Worm (Caenorhabditis elegans) whole organism, young adult: ENCODE results near the gene mrpl-18.

ENCODE experiments used
- F39B2.1 ChIP-seq: fragments of 200-800 bp; sonication (Bioruptor generic); IDR thresholded peaks from 2 replicates; pipeline ENCODE4 v1.3.6; 2022; ENCODE audit warnings: missing genetic modification reagents, missing genetic modification characterization, missing compliant biosample characterization
- K11D2.4 ChIP-seq: fragments of 200-800 bp; sonication (Bioruptor generic); IDR thresholded peaks from 2 replicates; pipeline ENCODE4 v1.3.6; 2022; ENCODE audit warnings: missing genetic modification reagents, missing genetic modification characterization, missing compliant biosample characterization
- T07F8.4 ChIP-seq: sonication (generic microtip); optimal IDR thresholded peaks from 2 replicates; lab custom pipeline; 2016; ENCODE audit warnings: mild to moderate bottlenecking, missing genetic modification characterization, moderate library complexity, missing compliant biosample characterization
- ceh-79 ChIP-seq: sonication (generic microtip); optimal IDR thresholded peaks from 2 replicates; lab custom pipeline; 2017; ENCODE audit warnings: mild to moderate bottlenecking, missing genetic modification characterization, missing compliant biosample characterization
- dpff-1 ChIP-seq: sonication (generic microtip); optimal IDR thresholded peaks from 2 replicates; lab custom pipeline; 2017; ENCODE audit warnings: mild to moderate bottlenecking, missing genetic modification characterization, missing compliant biosample characterization
- hmg-20 ChIP-seq: fragments of 200-800 bp; sonication (Bioruptor generic); IDR thresholded peaks from 2 replicates; pipeline ENCODE4 v1.3.6; 2022; ENCODE audit warnings: missing genetic modification reagents, missing genetic modification characterization, missing compliant biosample characterization
- let-526 ChIP-seq: fragments of 200-800 bp; sonication (Bioruptor generic); IDR thresholded peaks from 2 replicates; pipeline ENCODE4 v1.3.6; 2022; ENCODE audit warnings: missing genetic modification reagents, missing genetic modification characterization, missing compliant biosample characterization
- lsy-27 ChIP-seq: sonication (generic microtip); optimal IDR thresholded peaks from 2 replicates; lab custom pipeline; 2017; ENCODE audit warnings: missing genetic modification characterization, mild to moderate bottlenecking, missing compliant biosample characterization, antibody characterized with exemption, missing genotype, borderline replicate concordance; ENCODE audit not compliant: insufficient read depth
- mel-28 ChIP-seq: sonication (generic microtip); optimal IDR thresholded peaks from 2 replicates; lab custom pipeline; 2016; ENCODE audit warnings: borderline replicate concordance, mild to moderate bottlenecking, missing genetic modification characterization, missing compliant biosample characterization
- nfya-1 ChIP-seq: sonication (generic microtip); optimal IDR thresholded peaks from 2 replicates; lab custom pipeline; 2017; ENCODE audit warnings: antibody characterized with exemption, missing compliant biosample characterization, missing genetic modification characterization, borderline replicate concordance; ENCODE audit not compliant: insufficient read depth
- nhr-179 ChIP-seq: sonication (generic microtip); optimal IDR thresholded peaks from 2 replicates; lab custom pipeline; 2016; ENCODE audit warnings: mild to moderate bottlenecking, missing genetic modification characterization, missing compliant biosample characterization
- rcor-1 ChIP-seq: fragments of 200-800 bp; sonication (Bioruptor generic); IDR thresholded peaks from 2 replicates; pipeline ENCODE4 v1.3.6; 2022; ENCODE audit warnings: missing genetic modification reagents, missing genetic modification characterization, missing compliant biosample characterization
- snpc-1.1 ChIP-seq: sonication (generic microtip); optimal IDR thresholded peaks from 2 replicates; lab custom pipeline; 2017; ENCODE audit warnings: missing genetic modification characterization, mild to moderate bottlenecking, missing compliant biosample characterization, antibody characterized with exemption, moderate library complexity, missing genotype, missing genetic modification reagents; ENCODE audit not compliant: insufficient read depth
- ztf-25 ChIP-seq: fragments of 200-800 bp; sonication (Bioruptor generic); IDR thresholded peaks from 2 replicates; pipeline ENCODE4 v1.3.6; 2022; ENCODE audit warnings: missing genetic modification reagents, missing genetic modification characterization, missing compliant biosample characterization

DNA sequence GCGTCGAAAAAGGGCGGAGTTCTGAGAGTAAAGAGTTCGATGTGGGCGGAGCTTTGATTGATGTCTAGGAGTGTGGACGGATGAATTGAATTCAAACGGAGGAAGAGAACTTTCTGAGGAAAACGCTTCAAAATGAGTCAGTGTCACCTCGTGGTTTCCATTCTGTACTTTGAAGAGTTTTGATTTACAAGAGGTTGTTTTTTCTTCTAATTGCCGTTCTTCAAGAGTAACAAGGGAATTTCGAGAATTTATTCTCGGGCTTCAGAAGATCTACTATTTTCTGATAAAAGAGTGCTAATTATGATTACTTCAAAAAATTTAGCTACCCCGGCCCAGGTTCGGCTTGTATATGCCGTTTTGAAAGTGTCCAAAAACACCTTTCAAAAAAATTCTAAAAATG is 31.4 kb downstream of the mrpl-18 start, which contains the start of gene C50C3.12:
- no peak for TF ChIP-seq lsy-27 (tag; lab: Kevin White, UChicago)
- TF ChIP-seq hmg-20 (GFP tag; lab: Robert Waterston, UW) = no peak
- no peak for TF ChIP-seq ztf-25 (GFP tag; lab: Robert Waterston, UW)
- no peak for TF ChIP-seq let-526 (GFP tag; lab: Robert Waterston, UW)
- TF ChIP-seq nfya-1 (tag; lab: Kevin White, UChicago) = no peak
- no peak for TF ChIP-seq T07F8.4 (tag; lab: Kevin White, UChicago)
- TF ChIP-seq ceh-79 (tag; lab: Kevin White, UChicago) = no peak
- TF ChIP-seq dpff-1 (tag; lab: Kevin White, UChicago) = no peak
- no peak for TF ChIP-seq nhr-179 (tag; lab: Kevin White, UChicago)
- TF ChIP-seq F39B2.1 (GFP tag; lab: Robert Waterston, UW) = no peak
- TF ChIP-seq rcor-1 (GFP tag; lab: Robert Waterston, UW) = no peak
- no peak for TF ChIP-seq snpc-1.1 (tag; lab: Kevin White, UChicago)
- TF ChIP-seq K11D2.4 = no peak
- no peak for TF ChIP-seq mel-28 (tag; lab: Kevin White, UChicago)
